Worm (Caenorhabditis elegans): ENCODE data around the gene gbb-2.

- TF ChIP-seq ref-1 (GFP tag; conservative IDR thresholded peaks at IDR 0.05) (no peak), flt-1 (GFP tag; IDR thresholded peaks at IDR 0.05) (no peak), tab-1 (GFP tag; IDR thresholded peaks at IDR 0.05) (no peak), klf-2 (GFP tag; conservative IDR thresholded peaks at IDR 0.05) (no peak), ztf-29 (GFP tag; IDR thresholded peaks at IDR 0.05) (no peak), ztf-23 (GFP tag; IDR thresholded peaks at IDR 0.05) (no peak)
Observed at ce11 chrIV:4517066-4517465, 10.5 kb upstream of the gbb-2 start, which contains the start of gene ZK180.5.
